Fruit fly (Drosophila melanogaster) whole organism, embryonic: ENCODE results near the gene Obp19a.

Experiments
- Atf-2 ChIP-seq: fragments of 200-800 bp; sonication (Bioruptor generic); optimal IDR thresholded peaks from 2 replicates; lab custom pipeline; 2016; ENCODE audit warnings: missing biosample characterization, missing genetic modification characterization
- Awh ChIP-seq: fragments of 200-800 bp; sonication (Bioruptor generic); IDR thresholded peaks from 2 replicates; pipeline ENCODE4, ENCODE4 v1.3.6; 2022; ENCODE audit warnings: missing biosample characterization, missing genetic modification characterization
- Bdp1 ChIP-seq: fragments of 200-800 bp; sonication (Bioruptor generic); optimal IDR thresholded peaks from 3 replicates; lab custom pipeline; 2016; ENCODE audit warnings: missing biosample characterization, missing genetic modification characterization
- C15 ChIP-seq: fragments of 200-800 bp; sonication (Bioruptor generic); IDR thresholded peaks from 3 replicates; pipeline ENCODE4 v1.3.6; 2022; ENCODE audit warnings: missing biosample characterization, missing genetic modification characterization
- CG10147 ChIP-seq: fragments of 200-800 bp; sonication (Bioruptor generic); optimal IDR thresholded peaks from 2 replicates; lab custom pipeline; 2019; ENCODE audit warnings: missing biosample characterization, mild to moderate bottlenecking, missing genetic modification characterization, moderate library complexity
- CG10209 ChIP-seq: fragments of 200-800 bp; sonication (Bioruptor generic); optimal IDR thresholded peaks from 3 replicates; lab custom pipeline; 2017; ENCODE audit warnings: missing biosample characterization, mild to moderate bottlenecking, missing genetic modification characterization, missing genetic modification reagents
- CG1024 ChIP-seq: fragments of 200-800 bp; sonication (Bioruptor generic); IDR thresholded peaks from 2 replicates; pipeline ENCODE4 v1.3.6; 2022; ENCODE audit warnings: missing biosample characterization, missing genetic modification characterization
- CG11456 ChIP-seq: fragments of 200-800 bp; sonication (Bioruptor generic); IDR thresholded peaks from 3 replicates; pipeline ENCODE4 v1.3.6; 2022; ENCODE audit warnings: missing biosample characterization, missing genetic modification characterization
- CG12391 ChIP-seq: fragments of 200-800 bp; sonication (Bioruptor generic); optimal IDR thresholded peaks from 3 replicates; lab custom pipeline; 2018; ENCODE audit warnings: missing biosample characterization, mild to moderate bottlenecking, missing genetic modification characterization, moderate library complexity
- CG12942 ChIP-seq: fragments of 200-800 bp; sonication (Bioruptor generic); optimal IDR thresholded peaks from 3 replicates; lab custom pipeline; 2016; ENCODE audit warnings: missing biosample characterization, missing genetic modification characterization
- CG13775 ChIP-seq: fragments of 200-800 bp; sonication (Bioruptor generic); optimal IDR thresholded peaks from 3 replicates; lab custom pipeline; 2017; ENCODE audit warnings: missing biosample characterization, mild to moderate bottlenecking, missing genetic modification characterization
- CG17385 ChIP-seq: fragments of 200-800 bp; sonication (Bioruptor generic); optimal IDR thresholded peaks from 3 replicates; lab custom pipeline; 2018; ENCODE audit warnings: missing biosample characterization, mild to moderate bottlenecking, missing genetic modification characterization
- CG17802 ChIP-seq: fragments of 200-800 bp; sonication (Bioruptor generic); optimal IDR thresholded peaks from 2 replicates; lab custom pipeline; 2018; ENCODE audit warnings: missing biosample characterization, mild to moderate bottlenecking, missing genetic modification characterization, moderate library complexity
- CG1792 ChIP-seq: fragments of 200-800 bp; sonication (Bioruptor generic); optimal IDR thresholded peaks from 2 replicates; lab custom pipeline; 2016; ENCODE audit warnings: missing biosample characterization, missing genetic modification characterization
- CG18262 ChIP-seq: fragments of 200-800 bp; optimal IDR thresholded peaks from 3 replicates; lab custom pipeline; 2019; ENCODE audit warnings: missing biosample characterization, mild to moderate bottlenecking, missing genetic modification characterization, moderate library complexity
- CG1832 ChIP-seq: fragments of 200-800 bp; sonication (Bioruptor generic); optimal IDR thresholded peaks from 2 replicates; lab custom pipeline; 2017; ENCODE audit warnings: missing biosample characterization, mild to moderate bottlenecking, missing genetic modification characterization, inconsistent platforms
- CG4404 ChIP-seq: fragments of 200-800 bp; sonication (Bioruptor generic); IDR thresholded peaks from 2 replicates; pipeline ENCODE4 v1.3.6; 2022; ENCODE audit warnings: missing biosample characterization, missing genetic modification characterization
- CG6654 ChIP-seq: fragments of 200-800 bp; sonication (Bioruptor generic); optimal IDR thresholded peaks from 2 replicates; lab custom pipeline; 2017; ENCODE audit warnings: missing biosample characterization, mild to moderate bottlenecking, missing genetic modification characterization
- Camta ChIP-seq: fragments of 200-800 bp; sonication (Bioruptor generic); optimal IDR thresholded peaks from 2 replicates; lab custom pipeline; 2016; ENCODE audit warnings: missing biosample characterization, missing genetic modification characterization
- Dek ChIP-seq: fragments of 200-800 bp; sonication (Bioruptor generic); optimal IDR thresholded peaks from 3 replicates; lab custom pipeline; 2019; ENCODE audit warnings: missing biosample characterization, mild to moderate bottlenecking, missing genetic modification characterization, moderate library complexity
- Drgx ChIP-seq: fragments of 200-800 bp; sonication (Bioruptor generic); IDR thresholded peaks from 2 replicates; pipeline ENCODE4 v1.3.6; 2022; ENCODE audit warnings: missing biosample characterization, missing genetic modification characterization
- Ets97D ChIP-seq: fragments of 200-800 bp; sonication (Bioruptor generic); optimal IDR thresholded peaks from 3 replicates; lab custom pipeline; 2016; ENCODE audit warnings: missing biosample characterization, missing genetic modification characterization
- Gsc ChIP-seq: fragments of 200-800 bp; sonication (Bioruptor generic); IDR thresholded peaks from 2 replicates; pipeline ENCODE4 v1.3.6; 2022; ENCODE audit warnings: missing biosample characterization, missing genetic modification characterization
- HLH3B ChIP-seq: fragments of 200-800 bp; sonication (Bioruptor generic); IDR thresholded peaks from 2 replicates; pipeline ENCODE4 v1.3.6; 2022; ENCODE audit warnings: missing biosample characterization, missing genetic modification characterization
- HLHmδ ChIP-seq: fragments of 200-800 bp; sonication (Bioruptor generic); optimal IDR thresholded peaks from 2 replicates; lab custom pipeline; 2018; ENCODE audit warnings: missing biosample characterization, mild to moderate bottlenecking, missing genetic modification characterization, moderate library complexity
- Hr78 ChIP-seq, 2 experiments: fragments of 200-800 bp in 1 of 2; fragments of >200 bp in 1 of 2; sonication (Bioruptor generic) in 1 of 2; optimal IDR thresholded peaks; 2 replicates each; lab custom pipeline; 2017 to 2019; ENCODE audit warnings: missing biosample characterization in 2 of 2, missing genetic modification characterization in 2 of 2, mild to moderate bottlenecking in 1 of 2, moderate library complexity in 1 of 2
- Lhr ChIP-seq: fragments of 200-800 bp; sonication (Bioruptor generic); optimal IDR thresholded peaks from 3 replicates; lab custom pipeline; 2017; ENCODE audit warnings: mild to moderate bottlenecking, missing biosample characterization, missing genetic modification reagents, missing genetic modification characterization
- Mrtf ChIP-seq: fragments of 200-800 bp; sonication (Bioruptor generic); IDR thresholded peaks from 3 replicates; pipeline ENCODE4 v1.3.6; 2022; ENCODE audit warnings: missing biosample characterization, missing genetic modification characterization
- NK7.1 ChIP-seq: fragments of 200-800 bp; sonication (Bioruptor generic); optimal IDR thresholded peaks from 3 replicates; lab custom pipeline; 2016; ENCODE audit warnings: missing biosample characterization, missing genetic modification characterization
- Scr ChIP-seq: fragments of 200-800 bp; sonication (Bioruptor generic); IDR thresholded peaks from 2 replicates; pipeline ENCODE4 v1.3.6; 2022; ENCODE audit warnings: missing biosample characterization, missing genetic modification characterization; ENCODE audit not compliant: partially characterized antibody
- Sin3A ChIP-seq: fragments of >200 bp; optimal IDR thresholded peaks from 2 replicates; lab custom pipeline; 2018
- Usf ChIP-seq: fragments of 200-800 bp; sonication (Bioruptor generic); optimal IDR thresholded peaks from 2 replicates; lab custom pipeline; 2017; ENCODE audit warnings: missing genotype, missing biosample characterization, missing genetic modification characterization
- amos ChIP-seq: fragments of 200-800 bp; sonication (Bioruptor generic); IDR thresholded peaks from 2 replicates; pipeline ENCODE4 v1.3.6; 2022; ENCODE audit warnings: missing biosample characterization, missing genetic modification characterization; ENCODE audit not compliant: partially characterized antibody
- chinmo ChIP-seq: fragments of 200-800 bp; sonication (Bioruptor generic); IDR thresholded peaks from 4 replicates; pipeline ENCODE4 v1.3.6; 2022; ENCODE audit warnings: missing biosample characterization, missing genetic modification characterization; ENCODE audit not compliant: partially characterized antibody
- corto ChIP-seq: fragments of 200-800 bp; sonication (Bioruptor generic); optimal IDR thresholded peaks from 2 replicates; lab custom pipeline; 2016; ENCODE audit warnings: missing biosample characterization, mild to moderate bottlenecking, missing genetic modification characterization, moderate library complexity
- crc ChIP-seq: fragments of 200-800 bp; sonication (Bioruptor generic); optimal IDR thresholded peaks from 2 replicates; lab custom pipeline; 2016; ENCODE audit warnings: missing biosample characterization, missing genetic modification characterization
- dm ChIP-seq: fragments of 200-800 bp; sonication (Bioruptor generic); optimal IDR thresholded peaks from 3 replicates; lab custom pipeline; 2016; ENCODE audit warnings: missing biosample characterization, missing genetic modification characterization
- gcm ChIP-seq: fragments of 200-800 bp; sonication (Bioruptor generic); optimal IDR thresholded peaks from 2 replicates; lab custom pipeline; 2019; ENCODE audit warnings: missing biosample characterization, mild to moderate bottlenecking, missing genetic modification characterization, moderate library complexity
- ind ChIP-seq: fragments of 200-800 bp; sonication (Bioruptor generic); optimal IDR thresholded peaks from 3 replicates; lab custom pipeline; 2016; ENCODE audit warnings: missing biosample characterization, missing genetic modification characterization
- lbe ChIP-seq: fragments of 200-800 bp; sonication (Bioruptor generic); optimal IDR thresholded peaks from 2 replicates; lab custom pipeline; 2016; ENCODE audit warnings: missing biosample characterization, mild to moderate bottlenecking, missing genetic modification characterization
- lmd ChIP-seq: fragments of 200-800 bp; sonication (Bioruptor generic); IDR thresholded peaks from 2 replicates; pipeline ENCODE4 v1.3.6; 2022; ENCODE audit warnings: missing biosample characterization, missing genetic modification characterization
- mam ChIP-seq: fragments of 200-800 bp; sonication (Bioruptor generic); optimal IDR thresholded peaks from 3 replicates; lab custom pipeline; 2016; ENCODE audit warnings: missing biosample characterization, missing genetic modification characterization
- pfk ChIP-seq: fragments of 200-800 bp; sonication (Bioruptor generic); optimal IDR thresholded peaks from 2 replicates; lab custom pipeline; 2018; ENCODE audit warnings: missing biosample characterization, mild to moderate bottlenecking, missing genetic modification characterization, moderate library complexity
- pum ChIP-seq: fragments of 200-800 bp; sonication (Bioruptor generic); optimal IDR thresholded peaks from 2 replicates; lab custom pipeline; 2016; ENCODE audit warnings: missing biosample characterization, missing genetic modification characterization
- rib ChIP-seq: fragments of 200-800 bp; sonication (Bioruptor generic); IDR thresholded peaks from 2 replicates; pipeline ENCODE4 v1.3.6; 2022; ENCODE audit warnings: missing biosample characterization, missing genetic modification characterization
- row ChIP-seq: fragments of 200-800 bp; sonication (Bioruptor generic); IDR thresholded peaks from 3 replicates; pipeline ENCODE4 v1.3.6; 2022; ENCODE audit warnings: missing biosample characterization, missing genetic modification characterization
- seq ChIP-seq: fragments of 200-800 bp; sonication (Bioruptor generic); IDR thresholded peaks from 2 replicates; pipeline ENCODE4 v1.3.6; 2022; ENCODE audit warnings: missing biosample characterization, missing genetic modification characterization
- sqz ChIP-seq: fragments of 200-800 bp; sonication (Bioruptor generic); optimal IDR thresholded peaks from 3 replicates; lab custom pipeline; 2018; ENCODE audit warnings: missing biosample characterization, mild to moderate bottlenecking, missing genetic modification characterization
- ssp ChIP-seq: fragments of 200-800 bp; sonication (Bioruptor generic); IDR thresholded peaks from 2 replicates; pipeline ENCODE4 v1.3.6; 2022; ENCODE audit warnings: missing biosample characterization, missing genetic modification characterization
- yki ChIP-seq: fragments of >200 bp; optimal IDR thresholded peaks from 3 replicates; lab custom pipeline; 2018

The Obp19a gene

dm6 chrX:20429482-20430204, 14.1 kb downstream of the Obp19a start, which contains the start of the genes CG11710 and mal (continued):
- TF ChIP-seq pum (GFP tag; lab: Kevin White, UChicago), result peak; percentile 26
- peak; percentile 64; the same call in 2 of the 3 replicates for TF ChIP-seq CG11456 (GFP tag; lab: Robert Waterston, UW)
- peak; percentile 53 for TF ChIP-seq CG17802 (tag; lab: Kevin White, UChicago)
- peak; percentile 60 for TF ChIP-seq Gsc (GFP tag; lab: Robert Waterston, UW)
- TF ChIP-seq lmd (GFP tag; lab: Robert Waterston, UW), result peak; percentile 86
- TF ChIP-seq ind (GFP tag; lab: Kevin White, UChicago), result peak; percentile 91
- TF ChIP-seq Ets97D (GFP tag; lab: Kevin White, UChicago), result peak; percentile 44
- peak; percentile 65 for TF ChIP-seq Dek (tag; lab: Kevin White, UChicago)
- no peak; the same call in 1 of the 2 replicates for TF ChIP-seq amos
- TF ChIP-seq Bdp1 (GFP tag; lab: Kevin White, UChicago), result no peak
- peak; percentile 69 for TF ChIP-seq CG13775 (GFP tag; lab: Kevin White, UChicago)
- no peak for TF ChIP-seq CG17385 (GFP tag; lab: Kevin White, UChicago)
- peak; percentile 95 for TF ChIP-seq row (GFP tag; lab: Robert Waterston, UW)
- no peak for TF ChIP-seq Hr78 (GFP tag; optimal IDR thresholded peaks at IDR 0.05; lab: Kevin White, UChicago)
- TF ChIP-seq lbe (GFP tag; lab: Kevin White, UChicago), result peak; percentile 67
- TF ChIP-seq HLH3B (GFP tag; lab: Robert Waterston, UW), result peak; percentile 77
- TF ChIP-seq Lhr (GFP tag; lab: Kevin White, UChicago), result no peak
- peak; percentile 14 for TF ChIP-seq pfk (GFP tag; lab: Kevin White, UChicago)
- TF ChIP-seq Scr (GFP tag; lab: Robert Waterston, UW), result peak; percentile 53
- TF ChIP-seq CG4404 (GFP tag; lab: Robert Waterston, UW), result peak; percentile 58; the same call in 1 of the 2 replicates
- TF ChIP-seq CG12391 (tag; lab: Kevin White, UChicago), result peak; percentile 70
- peak; percentile 50 for TF ChIP-seq crc
- peak; percentile 15 for TF ChIP-seq dm
- peak; percentile 80 for TF ChIP-seq CG10209
- TF ChIP-seq HLHmδ, result no peak
- peak; percentile 58 for TF ChIP-seq CG6654 (GFP tag; lab: Kevin White, UChicago)
- peak; percentile 69 for TF ChIP-seq ssp
- no peak for TF ChIP-seq CG1024 (GFP tag; lab: Robert Waterston, UW)
- peak; percentile 41 for TF ChIP-seq Usf (GFP tag; lab: Kevin White, UChicago)
- peak; percentile 32 for TF ChIP-seq CG12942 (GFP tag; lab: Kevin White, UChicago)
- peak; percentile 73 for TF ChIP-seq NK7.1 (GFP tag; lab: Kevin White, UChicago)
- TF ChIP-seq CG18262 (tag; lab: Kevin White, UChicago), result peak; percentile 86
- TF ChIP-seq CG1832 (GFP tag; lab: Kevin White, UChicago), result no peak
- no peak for TF ChIP-seq corto
- TF ChIP-seq Camta (GFP tag; lab: Kevin White, UChicago), result peak; percentile 67
- no peak for TF ChIP-seq Sin3A (lab: Kevin White, UChicago)
- no peak for TF ChIP-seq sqz (GFP tag; lab: Kevin White, UChicago)
- TF ChIP-seq gcm (GFP tag; lab: Kevin White, UChicago), result no peak
- TF ChIP-seq Atf-2, result peak; percentile 40
- no peak for TF ChIP-seq rib
- TF ChIP-seq seq (GFP tag; lab: Robert Waterston, UW), result peak; percentile 76
- TF ChIP-seq Drgx (GFP tag; lab: Robert Waterston, UW), result peak; percentile 63; the same call in 1 of the 2 replicates
- TF ChIP-seq C15, result 0 out of 3 replicates have a peak, but pooled peaks have one; percentile 37
- TF ChIP-seq CG1792, result peak; percentile 49
- no peak for TF ChIP-seq yki
- no peak for TF ChIP-seq chinmo (GFP tag; lab: Robert Waterston, UW)
- TF ChIP-seq mam (GFP tag; lab: Kevin White, UChicago), result peak; percentile 74
- peak; percentile 82 for TF ChIP-seq CG10147 (GFP tag; lab: Kevin White, UChicago)
- TF ChIP-seq Mrtf (GFP tag; lab: Robert Waterston, UW), result peak; percentile 57; the same call in 1 of the 3 replicates
- TF ChIP-seq Awh (GFP tag; lab: Robert Waterston, UW), result no peak
